Worm (Caenorhabditis elegans) whole organism, L2 larva: ENCODE results near the gene ZK632.4.

Experiments
- C34F6.9 ChIP-seq: fragments of 150-350 bp; optimal IDR thresholded peaks from 2 replicates; lab custom pipeline; 2014; ENCODE audit warnings: missing biosample characterization, missing genetic modification characterization
- F13H6.1 ChIP-seq: sonication (generic microtip); optimal IDR thresholded peaks from 2 replicates; lab custom pipeline; 2016; ENCODE audit warnings: missing genetic modification characterization, missing compliant biosample characterization
- R02D3.7 ChIP-seq: fragments of 150-350 bp; optimal IDR thresholded peaks from 2 replicates; lab custom pipeline; 2014; ENCODE audit warnings: missing biosample characterization, missing genetic modification characterization
- Y55F3AM.14 ChIP-seq: fragments of 200-800 bp; sonication (Bioruptor generic); optimal IDR thresholded peaks from 2 replicates; lab custom pipeline; 2018; ENCODE audit warnings: mild to moderate bottlenecking, missing genetic modification characterization, missing compliant biosample characterization
- alr-1 ChIP-seq: fragments of 150-350 bp; optimal IDR thresholded peaks from 2 replicates; lab custom pipeline; 2014; ENCODE audit warnings: missing biosample characterization, missing genetic modification characterization
- aly-2 ChIP-seq: fragments of 150-350 bp; optimal IDR thresholded peaks from 2 replicates; lab custom pipeline; 2014; ENCODE audit warnings: missing biosample characterization, missing genetic modification characterization
- ama-1 ChIP-seq: fragments of 150-350 bp; optimal IDR thresholded peaks from 2 replicates; lab custom pipeline; 2018; ENCODE audit warnings: inconsistent platforms
- blmp-1 ChIP-seq: sonication (generic microtip); optimal IDR thresholded peaks from 2 replicates; lab custom pipeline; 2017; ENCODE audit warnings: missing genetic modification characterization, mild to moderate bottlenecking, missing compliant biosample characterization, antibody characterized with exemption, moderate library complexity; ENCODE audit not compliant: insufficient read depth
- ceh-16 ChIP-seq: fragments of 150-350 bp; optimal IDR thresholded peaks from 2 replicates; lab custom pipeline; 2014; ENCODE audit warnings: missing biosample characterization, missing genetic modification characterization
- ceh-82 ChIP-seq: fragments of 150-350 bp; optimal IDR thresholded peaks from 2 replicates; lab custom pipeline; 2014; ENCODE audit warnings: missing biosample characterization, missing genetic modification characterization
- crh-2 ChIP-seq: sonication (generic microtip); optimal IDR thresholded peaks from 2 replicates; lab custom pipeline; 2017; ENCODE audit warnings: missing biosample characterization, missing genetic modification characterization
- dmd-4 ChIP-seq: sonication (generic microtip); optimal IDR thresholded peaks from 2 replicates; lab custom pipeline; 2017; ENCODE audit warnings: missing biosample characterization, missing genetic modification characterization
- egl-27 ChIP-seq: sonication (generic microtip); optimal IDR thresholded peaks from 3 replicates; lab custom pipeline; 2017; ENCODE audit warnings: missing biosample characterization, missing genetic modification reagents, missing genetic modification characterization
- elt-1 ChIP-seq: fragments of 150-350 bp; optimal IDR thresholded peaks from 2 replicates; lab custom pipeline; 2014; ENCODE audit warnings: missing biosample characterization, missing genetic modification characterization
- elt-3 ChIP-seq: sonication (generic microtip); optimal IDR thresholded peaks from 2 replicates; lab custom pipeline; 2017; ENCODE audit warnings: missing biosample characterization, missing genetic modification characterization
- fos-1 ChIP-seq: fragments of 150-350 bp; optimal IDR thresholded peaks from 2 replicates; lab custom pipeline; 2014; ENCODE audit warnings: missing biosample characterization, missing genetic modification characterization
- gmeb-1 ChIP-seq: fragments of 150-350 bp; optimal IDR thresholded peaks from 2 replicates; lab custom pipeline; 2014; ENCODE audit warnings: missing biosample characterization, missing genetic modification characterization
- lin-13 ChIP-seq: fragments of 150-350 bp; optimal IDR thresholded peaks from 2 replicates; lab custom pipeline; 2014; ENCODE audit warnings: missing biosample characterization, missing genetic modification reagents, missing genetic modification characterization
- lin-39 ChIP-seq: fragments of 150-350 bp; optimal IDR thresholded peaks from 2 replicates; lab custom pipeline; 2014; ENCODE audit warnings: missing biosample characterization, missing genetic modification reagents, missing genetic modification characterization
- lsy-2 ChIP-seq, 2 experiments: fragments of 150-350 bp in 1 of 2; sonication (generic microtip) in 1 of 2; optimal IDR thresholded peaks; 2 replicates each; lab custom pipeline; 2014 to 2017; ENCODE audit warnings: missing biosample characterization in 2 of 2, missing genetic modification characterization in 2 of 2
- mab-5 ChIP-seq: fragments of 150-350 bp; optimal IDR thresholded peaks from 2 replicates; lab custom pipeline; 2014; ENCODE audit warnings: missing biosample characterization, missing genetic modification characterization
- mbf-1 ChIP-seq: sonication (generic microtip); optimal IDR thresholded peaks from 2 replicates; lab custom pipeline; 2017; ENCODE audit warnings: missing biosample characterization, missing genetic modification characterization
- mdl-1 ChIP-seq, 2 experiments: fragments of 150-350 bp in 1 of 2; sonication (generic microtip) in 1 of 2; optimal IDR thresholded peaks; 2 replicates each; lab custom pipeline; 2017; ENCODE audit warnings: missing biosample characterization in 2 of 2, missing genetic modification characterization in 2 of 2
- nhr-10 ChIP-seq: sonication (generic microtip); optimal IDR thresholded peaks from 2 replicates; lab custom pipeline; 2017; ENCODE audit warnings: missing biosample characterization, missing genetic modification characterization
- nhr-11 ChIP-seq: fragments of 150-350 bp; optimal IDR thresholded peaks from 2 replicates; lab custom pipeline; 2014; ENCODE audit warnings: missing biosample characterization, missing genetic modification characterization
- nhr-12 ChIP-seq: fragments of 150-350 bp; optimal IDR thresholded peaks from 2 replicates; lab custom pipeline; 2014; ENCODE audit warnings: missing biosample characterization, missing genetic modification characterization
- nhr-129 ChIP-seq: fragments of 150-350 bp; optimal IDR thresholded peaks from 2 replicates; lab custom pipeline; 2014; ENCODE audit warnings: missing biosample characterization, missing genetic modification characterization
- nhr-21 ChIP-seq: fragments of 150-350 bp; optimal IDR thresholded peaks from 2 replicates; lab custom pipeline; 2014; ENCODE audit warnings: missing biosample characterization, missing genetic modification characterization
- nhr-23 ChIP-seq: fragments of 150-350 bp; optimal IDR thresholded peaks from 2 replicates; lab custom pipeline; 2014; ENCODE audit warnings: missing biosample characterization, missing genetic modification reagents, missing genetic modification characterization
- nhr-237 ChIP-seq: fragments of 150-350 bp; optimal IDR thresholded peaks from 2 replicates; lab custom pipeline; 2014; ENCODE audit warnings: missing biosample characterization, missing genetic modification characterization
- nhr-25 ChIP-seq: fragments of 150-350 bp; sonication (generic microtip); optimal IDR thresholded peaks from 3 replicates; lab custom pipeline; 2014; ENCODE audit warnings: missing biosample characterization, missing genetic modification characterization
- peb-1 ChIP-seq: fragments of 150-350 bp; optimal IDR thresholded peaks from 2 replicates; lab custom pipeline; 2014; ENCODE audit warnings: missing biosample characterization, missing genetic modification characterization
- sem-4 ChIP-seq: fragments of 150-350 bp; optimal IDR thresholded peaks from 2 replicates; lab custom pipeline; 2014; ENCODE audit warnings: missing biosample characterization, missing genetic modification reagents, missing genetic modification characterization
- skn-1 ChIP-seq: sonication (generic microtip); optimal IDR thresholded peaks from 2 replicates; lab custom pipeline; 2017; ENCODE audit warnings: missing biosample characterization, missing genetic modification characterization
- sma-3 ChIP-seq: sonication (generic microtip); optimal IDR thresholded peaks from 2 replicates; lab custom pipeline; 2016; ENCODE audit warnings: missing genetic modification reagents, missing genetic modification characterization, missing compliant biosample characterization
- sma-9 ChIP-seq, 2 experiments: fragments of 150-350 bp in 1 of 2; sonication (generic microtip) in 1 of 2; optimal IDR thresholded peaks; 2 replicates each; lab custom pipeline; 2014 to 2016; ENCODE audit warnings: missing genetic modification characterization in 2 of 2, mild to moderate bottlenecking in 1 of 2, missing biosample characterization in 1 of 2, missing compliant biosample characterization in 1 of 2, missing genetic modification reagents in 1 of 2, moderate library complexity in 1 of 2
- unc-39 ChIP-seq: fragments of 150-350 bp; optimal IDR thresholded peaks from 2 replicates; lab custom pipeline; 2014; ENCODE audit warnings: missing biosample characterization, missing genetic modification characterization
- unc-55 ChIP-seq: fragments of 150-350 bp; sonication (generic microtip); optimal IDR thresholded peaks from 3 replicates; lab custom pipeline; 2014; ENCODE audit warnings: missing biosample characterization, missing genetic modification reagents, missing genetic modification characterization
- unc-62 ChIP-seq: fragments of 150-350 bp; optimal IDR thresholded peaks from 2 replicates; lab custom pipeline; 2014; ENCODE audit warnings: missing biosample characterization, missing genetic modification reagents, missing genetic modification characterization
- ztf-11 ChIP-seq: sonication (generic microtip); optimal IDR thresholded peaks from 2 replicates; lab custom pipeline; 2017; ENCODE audit warnings: missing biosample characterization, missing genetic modification characterization

ZK632.4 gene

ce11 chrIII:9789607-9790073 is 17.6 kb downstream of the ZK632.4 start, which contains the start of gene R10E11.5:
R10E11.5 (minus strand) TSS chrIII:9789657.
- no peak for TF ChIP-seq aly-2 (tag; lab: Kevin White, UChicago)
- no peak for TF ChIP-seq elt-1
- TF ChIP-seq ztf-11 (tag; lab: Kevin White, UChicago) = no peak
- no peak for TF ChIP-seq ceh-82 (tag; lab: Kevin White, UChicago)
- TF ChIP-seq nhr-129 (tag; lab: Kevin White, UChicago) = no peak
- no peak for TF ChIP-seq nhr-10 (tag; lab: Kevin White, UChicago)
- TF ChIP-seq peb-1 (tag; lab: Kevin White, UChicago) = no peak
- TF ChIP-seq F13H6.1 (tag; lab: Kevin White, UChicago) = no peak
- TF ChIP-seq lin-13 (GFP tag; lab: Kevin White, UChicago) = no peak
- TF ChIP-seq mab-5 (tag; lab: Kevin White, UChicago) = no peak
- TF ChIP-seq mdl-1 (tag; optimal IDR thresholded peaks at IDR 0.05; lab: Kevin White, UChicago) = no peak
- no peak for TF ChIP-seq alr-1 (tag; lab: Kevin White, UChicago)
- no peak for TF ChIP-seq crh-2 (tag; lab: Kevin White, UChicago)
- no peak for TF ChIP-seq nhr-12 (tag; lab: Kevin White, UChicago)
- no peak for TF ChIP-seq egl-27 (tag; lab: Kevin White, UChicago)
- no peak for TF ChIP-seq elt-3 (tag; lab: Kevin White, UChicago)
- no peak for TF ChIP-seq sma-3 (GFP tag; lab: Kevin White, UChicago)
- TF ChIP-seq Y55F3AM.14 (GFP tag; lab: Kevin White, UChicago) = no peak
- TF ChIP-seq nhr-21 (tag; lab: Kevin White, UChicago) = no peak
- TF ChIP-seq unc-62 (GFP tag; lab: Kevin White, UChicago) = no peak

- TF ChIP-seq gmeb-1 (tag; lab: Kevin White, UChicago) (no peak), mab-5 (tag; lab: Kevin White, UChicago) (no peak), nhr-25 (no peak), mbf-1 (tag; lab: Kevin White, UChicago) (no peak), nhr-21 (tag; lab: Kevin White, UChicago) (no peak), nhr-23 (no peak), unc-62 (GFP tag; lab: Kevin White, UChicago) (no peak), unc-55 (GFP tag; lab: Kevin White, UChicago) (no peak), dmd-4 (no peak), sem-4 (tag; lab: Kevin White, UChicago) (no peak), lin-13 (GFP tag; lab: Kevin White, UChicago) (no peak), skn-1 (no peak), ztf-11 (tag; lab: Kevin White, UChicago) (no peak), ama-1 (no peak), egl-27 (tag; lab: Kevin White, UChicago) (no peak)
- TF ChIP-seq, all 48 proteins: peak for 0
Measured at ce11 chrIII:9789083-9789482, 18.2 kb downstream of the ZK632.4 start.

ce11 chrIII:9786776-9787175 is 20.5 kb downstream of the ZK632.4 start:
- TF ChIP-seq nhr-129 (tag; lab: Kevin White, UChicago) (no peak), fos-1 (tag; lab: Kevin White, UChicago) (peak; percentile 95), crh-2 (tag; lab: Kevin White, UChicago) (peak; percentile 84)

DNA sequence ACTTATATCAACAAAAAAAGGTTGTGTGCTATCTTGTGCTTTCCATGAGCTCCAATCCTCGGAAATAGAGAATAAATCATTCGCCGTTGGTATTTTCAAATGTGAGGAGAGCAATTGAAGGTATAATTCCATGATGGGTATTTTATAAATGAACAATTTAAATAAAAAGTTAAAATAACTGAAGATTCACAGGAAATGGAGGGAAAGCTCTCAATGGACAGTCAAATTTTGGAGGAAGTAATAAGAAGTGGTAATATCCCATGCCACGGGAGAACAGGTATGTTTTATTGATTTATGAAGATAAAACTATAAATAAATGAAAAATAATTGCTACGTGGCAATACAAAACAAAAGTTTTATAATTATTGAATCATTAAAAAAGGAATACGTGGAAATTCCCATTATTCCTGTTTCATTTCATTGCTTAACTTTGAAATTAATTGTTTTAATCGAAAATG is 24.1 kb downstream of the ZK632.4 start:
- TF ChIP-seq nhr-21 (tag; lab: Kevin White, UChicago) = peak; percentile 47
- no peak for TF ChIP-seq R02D3.7 (tag; lab: Kevin White, UChicago)
- peak; percentile 44 for TF ChIP-seq nhr-25
- TF ChIP-seq lsy-2 (tag; optimal IDR thresholded peaks at IDR 0.05; lab: Kevin White, UChicago) = peak in 1 of 2 experiments; percentile 45
- no peak for TF ChIP-seq blmp-1 (tag; lab: Kevin White, UChicago)
- TF ChIP-seq mab-5 (tag; lab: Kevin White, UChicago) = no peak
- TF ChIP-seq elt-1 = no peak
- peak; percentile 27 for TF ChIP-seq sma-9 (GFP tag; optimal IDR thresholded peaks at IDR 0.05; lab: Kevin White, UChicago)
- no peak for TF ChIP-seq sma-9 (tag; optimal IDR thresholded peaks at IDR 0.05; lab: Kevin White, UChicago)
- no peak for TF ChIP-seq sem-4 (tag; lab: Kevin White, UChicago)
- peak; percentile 44 for TF ChIP-seq gmeb-1 (tag; lab: Kevin White, UChicago)
- peak; percentile 57 for TF ChIP-seq lin-13 (GFP tag; lab: Kevin White, UChicago)
- no peak for TF ChIP-seq nhr-237
- no peak for TF ChIP-seq nhr-11 (tag; lab: Kevin White, UChicago)
- TF ChIP-seq aly-2 (tag; lab: Kevin White, UChicago) = no peak
- TF ChIP-seq unc-39 (tag; lab: Kevin White, UChicago) = no peak
- no peak for TF ChIP-seq unc-62 (GFP tag; lab: Kevin White, UChicago)
- no peak for TF ChIP-seq nhr-129 (tag; lab: Kevin White, UChicago)
- no peak for TF ChIP-seq fos-1 (tag; lab: Kevin White, UChicago)
- no peak for TF ChIP-seq C34F6.9 (tag; lab: Kevin White, UChicago)
- no peak for TF ChIP-seq lin-39 (tag; lab: Kevin White, UChicago)
- TF ChIP-seq crh-2 (tag; lab: Kevin White, UChicago) = peak; percentile 45
- TF ChIP-seq ceh-16 (tag; lab: Kevin White, UChicago) = no peak
- no peak for TF ChIP-seq unc-55 (GFP tag; lab: Kevin White, UChicago)
- peak; percentile 25 for TF ChIP-seq sma-3 (GFP tag; lab: Kevin White, UChicago)
- no peak for TF ChIP-seq nhr-10 (tag; lab: Kevin White, UChicago)
- TF ChIP-seq alr-1 (tag; lab: Kevin White, UChicago) = no peak
- TF ChIP-seq ceh-82 (tag; lab: Kevin White, UChicago) = no peak
